Worm (Caenorhabditis elegans): Measurements from ENCODE around the gene sago-1.

ce11 chrV:6351122-6351521 lies 47.6 kb downstream of the sago-1 start:
- TF ChIP-seq him-1 (tag; optimal IDR thresholded peaks at IDR 0.05), result no peak
- no peak for TF ChIP-seq dao-5 (tag; optimal IDR thresholded peaks at IDR 0.05)
- TF ChIP-seq W03F9.2 (tag; optimal IDR thresholded peaks at IDR 0.05), result no peak
